Fruit fly (Drosophila melanogaster): Measurements from ENCODE around the gene noi.

noi gene

dm6 chr3R:5636519-5637430, 45.5 kb upstream of the noi start, which contains the start of the genes CG31548 and CG12170 (continued):
- no peak for TF ChIP-seq prd (optimal IDR thresholded peaks at IDR 0.05)
- peak; percentile 42; the same call in 1 of the 3 replicates for TF ChIP-seq prd (GFP tag; IDR thresholded peaks at IDR 0.05)
- TF ChIP-seq Asciz (GFP tag; optimal IDR thresholded peaks at IDR 0.05) = no peak
- TF ChIP-seq disco-r (GFP tag; optimal IDR thresholded peaks at IDR 0.05) = no peak
- no peak for TF ChIP-seq Taf1 (GFP tag; IDR thresholded peaks at IDR 0.05)
- TF ChIP-seq dmrt11E (tag; optimal IDR thresholded peaks at IDR 0.05) = peak; percentile 55
- no peak for TF ChIP-seq CG2199 (GFP tag; IDR thresholded peaks at IDR 0.05)
- TF ChIP-seq Dip3 (GFP tag; optimal IDR thresholded peaks at IDR 0.05) = no peak
- no peak for TF ChIP-seq crol (GFP tag; IDR thresholded peaks at IDR 0.05)
- TF ChIP-seq CG10565 (GFP tag; optimal IDR thresholded peaks at IDR 0.05) = no peak
- no peak for TF ChIP-seq Hr51 (GFP tag; optimal IDR thresholded peaks at IDR 0.05)
- TF ChIP-seq CG13287 (GFP tag; IDR thresholded peaks at IDR 0.05; ENCODE audit: partially characterized antibody) = no peak
- no peak for TF ChIP-seq cwo (GFP tag; optimal IDR thresholded peaks at IDR 0.05)
- no peak for TF ChIP-seq Hmr (GFP tag; optimal IDR thresholded peaks at IDR 0.05)
- TF ChIP-seq corto (GFP tag; optimal IDR thresholded peaks at IDR 0.05) = no peak
- TF ChIP-seq Vsx1 (GFP tag; optimal IDR thresholded peaks at IDR 0.05) = no peak
- peak; percentile 48 for TF ChIP-seq CG17359 (tag; optimal IDR thresholded peaks at IDR 0.05)
- TF ChIP-seq Camta (GFP tag; optimal IDR thresholded peaks at IDR 0.05) = peak; percentile 29
- no peak for TF ChIP-seq tx (GFP tag; optimal IDR thresholded peaks at IDR 0.05)
- no peak for TF ChIP-seq sima (GFP tag; optimal IDR thresholded peaks at IDR 0.05)
- peak; percentile 72 for TF ChIP-seq Xbp1 (GFP tag; optimal IDR thresholded peaks at IDR 0.05)
- no peak for TF ChIP-seq HmgZ (tag; optimal IDR thresholded peaks at IDR 0.05)
- no peak for TF ChIP-seq knrl (GFP tag; IDR thresholded peaks at IDR 0.05; ENCODE audit: partially characterized antibody)
- TF ChIP-seq lab (GFP tag; optimal IDR thresholded peaks at IDR 0.05) = no peak
- no peak for TF ChIP-seq CG9215 (GFP tag; IDR thresholded peaks at IDR 0.05)
- TF ChIP-seq CG14441 (GFP tag; IDR thresholded peaks at IDR 0.05) = no peak
- TF ChIP-seq CG10366 (GFP tag; IDR thresholded peaks at IDR 0.05) = peak; percentile 40
- peak; percentile 62 for TF ChIP-seq CG17829 (tag; optimal IDR thresholded peaks at IDR 0.05)
- no peak for TF ChIP-seq CG6813 (GFP tag; optimal IDR thresholded peaks at IDR 0.05)
- no peak for TF ChIP-seq ems (GFP tag; optimal IDR thresholded peaks at IDR 0.05)
- peak; percentile 72 for TF ChIP-seq ci (GFP tag; IDR thresholded peaks at IDR 0.05)
- no peak for TF ChIP-seq Gsc (GFP tag; IDR thresholded peaks at IDR 0.05)
- no peak for TF ChIP-seq twi (tag; optimal IDR thresholded peaks at IDR 0.05)
- no peak for TF ChIP-seq NC2α (GFP tag; optimal IDR thresholded peaks at IDR 0.05)
- TF ChIP-seq pros (GFP tag; optimal IDR thresholded peaks at IDR 0.05) = no peak
- TF ChIP-seq zen (tag; optimal IDR thresholded peaks at IDR 0.05) = peak; percentile 15
- peak; percentile 46 for TF ChIP-seq Nf-YB (GFP tag; optimal IDR thresholded peaks at IDR 0.05)
- no peak for TF ChIP-seq CG3847 (GFP tag; IDR thresholded peaks at IDR 0.05)
- no peak for TF ChIP-seq nau (GFP tag; optimal IDR thresholded peaks at IDR 0.05)
- no peak for TF ChIP-seq Gug (GFP tag; IDR thresholded peaks at IDR 0.05)
- peak; percentile 31 for TF ChIP-seq gsb-n (tag; optimal IDR thresholded peaks at IDR 0.05)
- no peak for TF ChIP-seq salm (tag; optimal IDR thresholded peaks at IDR 0.05)
- TF ChIP-seq CG32767 (GFP tag; IDR thresholded peaks at IDR 0.05) = no peak
- TF ChIP-seq CG10959 (GFP tag; IDR thresholded peaks at IDR 0.05) = no peak
- no peak for TF ChIP-seq gcm2 (GFP tag; optimal IDR thresholded peaks at IDR 0.05)
- peak; percentile 57 for TF ChIP-seq trem (tag; optimal IDR thresholded peaks at IDR 0.05)
- TF ChIP-seq CG13296 (GFP tag; optimal IDR thresholded peaks at IDR 0.05) = peak; percentile 42
- TF ChIP-seq fd96Cb (tag; optimal IDR thresholded peaks at IDR 0.05) = peak; percentile 35
- TF ChIP-seq CG1602 (GFP tag; optimal IDR thresholded peaks at IDR 0.05) = peak; percentile 56

Measured in whole organism, embryonic.